Worm (Caenorhabditis elegans) whole organism, mixed stage, embryonic: Measurements from ENCODE around the gene srh-136.

Experiments
- M03D4.4 ChIP-seq: sonication (generic microtip); optimal IDR thresholded peaks from 2 replicates; lab custom pipeline; 2017; ENCODE audit warnings: mild to moderate bottlenecking, missing genetic modification characterization, missing compliant biosample characterization
- blmp-1 ChIP-seq: fragments of 150-350 bp; optimal IDR thresholded peaks from 2 replicates; lab custom pipeline; 2014; ENCODE audit warnings: missing biosample characterization, missing genetic modification characterization
- ces-1 ChIP-seq: fragments of 150-350 bp; optimal IDR thresholded peaks from 2 replicates; lab custom pipeline; 2014; ENCODE audit warnings: missing biosample characterization, missing genetic modification reagents, missing genetic modification characterization
- drap-1 ChIP-seq: fragments of 200-800 bp; sonication (Bioruptor generic); optimal IDR thresholded peaks from 3 replicates; lab custom pipeline; 2018; ENCODE audit warnings: mild to moderate bottlenecking, missing genetic modification characterization, missing compliant biosample characterization
- elt-1 ChIP-seq: sonication (generic microtip); optimal IDR thresholded peaks from 2 replicates; lab custom pipeline; 2017; ENCODE audit warnings: missing genetic modification characterization, mild to moderate bottlenecking, missing compliant biosample characterization, antibody characterized with exemption, moderate library complexity, borderline replicate concordance; ENCODE audit not compliant: insufficient read depth
- mab-5 ChIP-seq: fragments of 150-350 bp; optimal IDR thresholded peaks from 2 replicates; lab custom pipeline; 2014; ENCODE audit warnings: missing biosample characterization, missing genetic modification characterization
- nhr-12 ChIP-seq: fragments of 150-350 bp; optimal IDR thresholded peaks from 2 replicates; lab custom pipeline; 2014; ENCODE audit warnings: missing biosample characterization, missing genetic modification characterization
- nhr-2 ChIP-seq: fragments of 150-350 bp; optimal IDR thresholded peaks from 2 replicates; lab custom pipeline; 2014; ENCODE audit warnings: missing biosample characterization, missing genetic modification characterization
- nhr-237 ChIP-seq: fragments of 150-350 bp; optimal IDR thresholded peaks from 2 replicates; lab custom pipeline; 2014; ENCODE audit warnings: missing biosample characterization, missing genetic modification characterization
- nhr-76 ChIP-seq: sonication (generic microtip); optimal IDR thresholded peaks from 2 replicates; lab custom pipeline; 2017; ENCODE audit warnings: missing biosample characterization, missing genetic modification characterization
- pha-4 ChIP-seq: fragments of 150-350 bp; optimal IDR thresholded peaks from 2 replicates; lab custom pipeline; 2018; ENCODE audit warnings: missing biosample characterization, missing genetic modification reagents, missing genetic modification characterization
- snpc-4 ChIP-seq: fragments of 150-350 bp; optimal IDR thresholded peaks from 2 replicates; lab custom pipeline; 2014; ENCODE audit warnings: missing biosample characterization, missing genetic modification characterization
- sptf-1 ChIP-seq: sonication (generic microtip); optimal IDR thresholded peaks from 2 replicates; lab custom pipeline; 2017; ENCODE audit warnings: mild to moderate bottlenecking, missing genetic modification characterization, moderate library complexity, missing compliant biosample characterization
- ztf-11 ChIP-seq: fragments of 150-350 bp; optimal IDR thresholded peaks from 2 replicates; lab custom pipeline; 2014; ENCODE audit warnings: missing biosample characterization, missing genetic modification characterization

- TF ChIP-seq M03D4.4: no peak
- no peak for TF ChIP-seq pha-4 (tag; lab: Kevin White, UChicago)
- TF ChIP-seq snpc-4 (tag; lab: Kevin White, UChicago): no peak
- no peak for TF ChIP-seq nhr-2
- TF ChIP-seq drap-1: no peak
- no peak for TF ChIP-seq mab-5 (tag; lab: Kevin White, UChicago)
- no peak for TF ChIP-seq blmp-1 (tag; lab: Kevin White, UChicago)
- no peak for TF ChIP-seq nhr-12 (tag; lab: Kevin White, UChicago)
- TF ChIP-seq nhr-76: no peak
- TF ChIP-seq elt-1 (tag; lab: Kevin White, UChicago): no peak
- TF ChIP-seq nhr-237 (tag; lab: Kevin White, UChicago): no peak
- no peak for TF ChIP-seq ces-1 (GFP tag; lab: Kevin White, UChicago)
- TF ChIP-seq sptf-1 (tag; lab: Kevin White, UChicago): no peak
- TF ChIP-seq ztf-11 (tag; lab: Kevin White, UChicago): no peak
These were observed 24.8 kb upstream of the srh-136 start, which contains the start of gene srw-34 for ce11 chrV:16522242-16522641.
